Worm (Caenorhabditis elegans): ENCODE data around the gene K07E3.2.

DNA sequence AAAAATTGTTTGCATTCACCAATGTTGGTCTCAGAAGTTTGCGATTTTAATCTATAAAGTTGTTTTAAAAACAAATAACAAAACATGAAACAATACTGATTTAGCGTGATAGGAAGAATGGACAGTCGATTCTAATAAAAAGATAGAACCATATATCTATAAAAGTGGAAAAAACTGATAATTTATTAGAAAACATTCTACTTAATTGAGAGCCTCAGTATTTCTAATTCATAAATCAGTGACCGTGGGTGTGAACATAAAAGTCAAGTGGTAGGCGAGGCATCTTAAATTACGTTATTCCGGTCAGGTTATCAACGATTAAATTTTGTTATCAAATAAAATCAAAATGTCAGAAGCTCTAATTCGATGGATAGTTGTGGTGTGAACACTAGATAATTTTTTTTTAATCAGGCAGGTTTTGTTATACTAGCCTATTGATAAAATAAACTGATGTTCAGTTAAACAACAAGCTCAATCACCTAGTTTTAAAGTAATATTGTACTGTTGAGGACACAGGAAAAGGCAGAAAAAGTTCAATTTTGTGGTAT is 5.2 kb upstream of the K07E3.2 start, which contains the start of gene catp-5:
- TF ChIP-seq C34B4.2 (tag; optimal IDR thresholded peaks at IDR 0.05) (no peak), mdl-1 (tag; optimal IDR thresholded peaks at IDR 0.05) (no peak), skn-1 (tag; optimal IDR thresholded peaks at IDR 0.05) (no peak), unc-62 (GFP tag; optimal IDR thresholded peaks at IDR 0.05) (no peak), lin-13 (GFP tag; optimal IDR thresholded peaks at IDR 0.05) (no peak), elt-3 (tag; optimal IDR thresholded peaks at IDR 0.05) (no peak), efl-1 (optimal IDR thresholded peaks at IDR 0.05) (no peak), efl-1 (GFP tag; optimal IDR thresholded peaks at IDR 0.05 in 1 of 2) (no peak), sptf-1 (tag; optimal IDR thresholded peaks at IDR 0.05) (no peak), nhr-77 (tag; optimal IDR thresholded peaks at IDR 0.05) (no peak)

Data from whole organism, L1 larva.